Fruit fly (Drosophila melanogaster): ENCODE measurements around the gene CG6041.
A peak's percentile ranks its signal among the peaks of the same experiment; 100 is the strongest.

The CG6041 gene

DNA sequence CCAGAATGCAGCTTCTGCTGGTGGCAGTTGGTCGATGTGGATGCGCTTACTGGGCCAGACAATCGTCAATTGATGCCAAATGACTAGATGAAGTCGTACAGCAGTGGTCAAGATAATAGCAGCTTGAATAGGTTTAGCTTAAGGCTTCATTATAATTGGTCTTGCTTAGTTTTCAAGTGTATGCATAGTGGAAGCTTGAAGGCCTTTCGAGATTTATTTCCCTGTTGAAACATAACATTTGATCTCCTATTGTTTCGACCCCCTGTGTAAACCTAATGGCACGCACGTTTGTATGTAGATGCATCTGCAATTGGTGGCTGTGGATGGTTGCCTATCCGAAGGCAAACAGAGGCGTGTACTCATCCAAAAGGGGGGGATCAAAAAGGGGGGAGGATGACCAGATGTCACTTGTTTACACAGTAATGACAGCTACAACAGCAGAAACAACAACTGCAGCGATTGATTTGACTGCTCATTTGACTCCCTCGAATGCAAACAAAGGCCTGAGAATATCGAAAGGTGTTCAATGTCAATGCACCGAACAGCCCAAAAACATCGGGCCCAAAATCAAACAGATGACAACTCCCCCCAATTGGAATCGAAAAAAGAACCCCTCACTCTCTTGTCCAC is 20.2 kb downstream of the CG6041 start (continued):
- TF ChIP-seq Lpt (GFP tag; optimal IDR thresholded peaks at IDR 0.05), result peak; percentile 76
- peak; percentile 68 for TF ChIP-seq CG1621 (tag; optimal IDR thresholded peaks at IDR 0.05)
- no peak for TF ChIP-seq vri (GFP tag; optimal IDR thresholded peaks at IDR 0.05)
- TF ChIP-seq CG6792 (GFP tag; optimal IDR thresholded peaks at IDR 0.05), result peak; percentile 38
- peak; percentile 8 for TF ChIP-seq CG8632 (GFP tag; optimal IDR thresholded peaks at IDR 0.05)
- TF ChIP-seq eg (GFP tag; IDR thresholded peaks at IDR 0.05), result peak; percentile 92
- TF ChIP-seq net (GFP tag; optimal IDR thresholded peaks at IDR 0.05), result peak; percentile 68
- TF ChIP-seq CG11902 (GFP tag; optimal IDR thresholded peaks at IDR 0.05), result no peak
- TF ChIP-seq ss (GFP tag; optimal IDR thresholded peaks at IDR 0.05), result peak; percentile 14 to 30
- TF ChIP-seq Hr38 (GFP tag; optimal IDR thresholded peaks at IDR 0.05), result no peak
- peak; percentile 42 for TF ChIP-seq fkh (GFP tag; optimal IDR thresholded peaks at IDR 0.05)
- peak; percentile 30 for TF ChIP-seq fd59A (GFP tag; optimal IDR thresholded peaks at IDR 0.05)
- TF ChIP-seq salr (GFP tag; optimal IDR thresholded peaks at IDR 0.05), result peak; percentile 53 to 58
- peak; percentile 54 for TF ChIP-seq pdm3 (GFP tag; optimal IDR thresholded peaks at IDR 0.05)
- TF ChIP-seq CG31627 (GFP tag; optimal IDR thresholded peaks at IDR 0.05), result peak; percentile 3
- TF ChIP-seq Smox (GFP tag; optimal IDR thresholded peaks at IDR 0.05), result no peak
- peak; percentile 68 for TF ChIP-seq Eip75B (GFP tag; optimal IDR thresholded peaks at IDR 0.05)
- TF ChIP-seq topi (GFP tag; optimal IDR thresholded peaks at IDR 0.05), result peak; percentile 30
- peak; percentile 67; the same call in 1 of the 2 replicates for TF ChIP-seq CG11294 (GFP tag; IDR thresholded peaks at IDR 0.05)
- TF ChIP-seq CG3032 (tag; optimal IDR thresholded peaks at IDR 0.05), result peak; percentile 51

DNA sequence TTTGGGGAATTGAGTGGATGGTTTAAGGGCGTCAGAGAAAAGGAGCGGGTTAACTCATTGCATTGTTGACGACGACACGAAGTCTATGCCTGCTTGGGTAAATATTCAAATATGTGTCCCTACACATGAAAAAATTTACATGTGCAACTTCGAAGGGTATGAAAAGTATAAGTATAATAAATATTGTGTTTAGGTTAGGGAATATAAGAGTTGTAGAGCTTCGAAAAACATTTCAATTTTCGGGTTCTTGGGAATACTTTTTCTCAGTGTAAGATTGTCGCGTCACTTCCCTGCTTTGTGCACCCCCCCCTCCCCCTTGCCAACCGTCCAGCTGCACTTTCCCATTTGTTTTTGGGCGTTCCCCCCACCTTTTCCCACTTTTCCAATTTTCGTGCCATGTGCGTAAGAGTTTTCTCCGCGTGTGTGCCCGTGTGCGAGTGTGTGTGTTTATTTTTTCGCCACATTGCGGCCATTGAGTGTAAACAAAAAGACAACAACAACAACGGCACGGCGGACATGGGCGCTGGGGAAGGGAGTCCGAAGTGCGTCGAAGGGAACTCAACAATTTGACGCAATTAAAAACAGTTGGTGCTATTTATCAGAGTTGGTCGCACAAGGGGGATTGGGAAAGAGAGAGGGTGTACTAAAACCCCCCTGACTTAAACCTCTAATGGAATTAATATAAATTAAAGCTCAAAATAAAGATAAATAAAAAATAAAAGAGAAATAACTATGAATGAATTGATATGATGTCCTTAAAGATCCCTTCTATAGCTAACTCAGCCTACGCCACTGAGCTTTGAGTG is 22.1 kb downstream of the CG6041 start:
- peak; percentile 18 for TF ChIP-seq Sox102F (GFP tag; optimal IDR thresholded peaks at IDR 0.05)
- peak; percentile 17 for TF ChIP-seq Blimp-1 (GFP tag; optimal IDR thresholded peaks at IDR 0.05)
- TF ChIP-seq CG34406 (GFP tag; optimal IDR thresholded peaks at IDR 0.05), result peak; percentile 33
- peak; percentile 31 for TF ChIP-seq CG4318 (GFP tag; optimal IDR thresholded peaks at IDR 0.05)
- TF ChIP-seq topi (GFP tag; optimal IDR thresholded peaks at IDR 0.05), result peak; percentile 40
- peak; percentile 10 for TF ChIP-seq Lpt (GFP tag; optimal IDR thresholded peaks at IDR 0.05)
- TF ChIP-seq CG10669 (GFP tag; optimal IDR thresholded peaks at IDR 0.05), result peak; percentile 9
- TF ChIP-seq svp (GFP tag), result peak; percentile 79
- peak; percentile 31 for TF ChIP-seq CG8632 (GFP tag; optimal IDR thresholded peaks at IDR 0.05)
- TF ChIP-seq Eip78C (GFP tag), result peak; percentile 86
- no peak for TF ChIP-seq fd59A (GFP tag; optimal IDR thresholded peaks at IDR 0.05)
- TF ChIP-seq lz (GFP tag; optimal IDR thresholded peaks at IDR 0.05), result peak; percentile 23
- peak; percentile 31 for TF ChIP-seq pdm3 (GFP tag; optimal IDR thresholded peaks at IDR 0.05)
- TF ChIP-seq CG6276 (GFP tag; optimal IDR thresholded peaks at IDR 0.05), result no peak
- no peak for TF ChIP-seq Eip93F (GFP tag; optimal IDR thresholded peaks at IDR 0.05)
- peak; percentile 62 for TF ChIP-seq CG32006 (GFP tag; optimal IDR thresholded peaks at IDR 0.05)
- peak in 1 of 2 experiments; percentile 46 for TF ChIP-seq salr (GFP tag; optimal IDR thresholded peaks at IDR 0.05)
- peak; percentile 27; the same call in 2 of the 3 replicates for TF ChIP-seq eg (GFP tag; IDR thresholded peaks at IDR 0.05)
- peak; percentile 29 for TF ChIP-seq cyc (GFP tag; optimal IDR thresholded peaks at IDR 0.05)
- peak in 1 of 2 experiments; percentile 47 for TF ChIP-seq ss (GFP tag; optimal IDR thresholded peaks at IDR 0.05)
- peak; percentile 27 for TF ChIP-seq net (GFP tag; optimal IDR thresholded peaks at IDR 0.05)
- no peak for TF ChIP-seq fd85E (GFP tag; optimal IDR thresholded peaks at IDR 0.05)
- TF ChIP-seq CG11902 (GFP tag; optimal IDR thresholded peaks at IDR 0.05), result no peak
- no peak for TF ChIP-seq Eip75B (GFP tag; optimal IDR thresholded peaks at IDR 0.05)
- no peak for TF ChIP-seq CG16779 (tag; optimal IDR thresholded peaks at IDR 0.05)
- TF ChIP-seq vri (GFP tag; optimal IDR thresholded peaks at IDR 0.05), result no peak
- peak; percentile 46 for TF ChIP-seq CG10631 (GFP tag; optimal IDR thresholded peaks at IDR 0.05)
- TF ChIP-seq CG6163 (GFP tag; IDR thresholded peaks at IDR 0.05), result peak; percentile 59
- TF ChIP-seq dsx (GFP tag; optimal IDR thresholded peaks at IDR 0.05; ENCODE audit: poor library complexity, severe bottlenecking), result peak; percentile 27
- TF ChIP-seq CG9139 (GFP tag; optimal IDR thresholded peaks at IDR 0.05), result no peak
- peak; percentile 50 for TF ChIP-seq CG3032 (tag; optimal IDR thresholded peaks at IDR 0.05)
- TF ChIP-seq CG11294 (GFP tag; IDR thresholded peaks at IDR 0.05), result no peak
- peak; percentile 50 for TF ChIP-seq esn (GFP tag; optimal IDR thresholded peaks at IDR 0.05)
- TF ChIP-seq CG1621 (tag; optimal IDR thresholded peaks at IDR 0.05), result no peak
- peak; percentile 16 for TF ChIP-seq CG3919 (GFP tag; optimal IDR thresholded peaks at IDR 0.05)
- peak; percentile 33 for TF ChIP-seq OdsH (GFP tag; optimal IDR thresholded peaks at IDR 0.05)
- TF ChIP-seq Smox (GFP tag; optimal IDR thresholded peaks at IDR 0.05), result peak; percentile 55
- TF ChIP-seq CG6808 (GFP tag; optimal IDR thresholded peaks at IDR 0.05), result peak; percentile 54
- peak; percentile 39 for TF ChIP-seq fkh (GFP tag; optimal IDR thresholded peaks at IDR 0.05)
- peak; percentile 41 for TF ChIP-seq CG15336 (GFP tag; IDR thresholded peaks at IDR 0.05)
- no peak for TF ChIP-seq CG7368 (GFP tag; optimal IDR thresholded peaks at IDR 0.05)

Data from whole organism, prepupa.